Fruit fly (Drosophila melanogaster): ENCODE results near the gene ACXE.

The ACXE gene

dm6 chr2L:12925311-12925710 is at the start of gene ACXE:
Gene ACXE, plus strand, starts transcription at chr2L:12925611.
- no peak for TF ChIP-seq Dad (GFP tag; optimal IDR thresholded peaks at IDR 0.05)
- TF ChIP-seq Asciz (GFP tag; optimal IDR thresholded peaks at IDR 0.05): no peak
- TF ChIP-seq CG12744 (GFP tag; optimal IDR thresholded peaks at IDR 0.05): no peak
- no peak for TF ChIP-seq CG1529 (GFP tag; optimal IDR thresholded peaks at IDR 0.05)

- TF ChIP-seq CG5180 (GFP tag; optimal IDR thresholded peaks at IDR 0.05) (no peak), onecut (GFP tag; IDR thresholded peaks at IDR 0.05) (peak; percentile 52), Hr39 (optimal IDR thresholded peaks at IDR 0.05) (no peak), CTCF (GFP tag; optimal IDR thresholded peaks at IDR 0.05) (peak; percentile 74), CG7357 (GFP tag; IDR thresholded peaks at IDR 0.05) (0 out of 3 replicates have a peak, but pooled peaks have one; percentile 16)
Measured at dm6 chr2L:12880429-12880828, 45.0 kb upstream of the ACXE start.

- TF ChIP-seq Awh (GFP tag; IDR thresholded peaks at IDR 0.05): no peak
- TF ChIP-seq sc (optimal IDR thresholded peaks at IDR 0.05): no peak
- TF ChIP-seq sc (GFP tag; optimal IDR thresholded peaks at IDR 0.05): no peak
- no peak for TF ChIP-seq Meics (GFP tag; optimal IDR thresholded peaks at IDR 0.05)
- no peak for TF ChIP-seq CG17829 (tag; optimal IDR thresholded peaks at IDR 0.05)
- no peak for TF ChIP-seq CG1603 (tag; optimal IDR thresholded peaks at IDR 0.05)
- no peak for TF ChIP-seq insv (GFP tag; optimal IDR thresholded peaks at IDR 0.05)
- TF ChIP-seq CG11085 (GFP tag; IDR thresholded peaks at IDR 0.05): no peak
- no peak for TF ChIP-seq croc (GFP tag; conservative IDR thresholded peaks at IDR 0.05)
- TF ChIP-seq tna (GFP tag; IDR thresholded peaks at IDR 0.05; ENCODE audit: partially characterized antibody): no peak
- TF ChIP-seq phol (tag; optimal IDR thresholded peaks at IDR 0.05): peak; percentile 36
- TF ChIP-seq Oaz (GFP tag; IDR thresholded peaks at IDR 0.05): no peak
- TF ChIP-seq CG17361 (GFP tag; IDR thresholded peaks at IDR 0.05): peak; percentile 37; the same call in 1 of the 3 replicates
- no peak for TF ChIP-seq lilli (GFP tag; optimal IDR thresholded peaks at IDR 0.05)
- peak; percentile 47 for TF ChIP-seq zen (tag; optimal IDR thresholded peaks at IDR 0.05)
- TF ChIP-seq CG2202 (tag; optimal IDR thresholded peaks at IDR 0.05): no peak
- no peak for TF ChIP-seq CG4360 (GFP tag; IDR thresholded peaks at IDR 0.05)
- TF ChIP-seq Atf6 (GFP tag; IDR thresholded peaks at IDR 0.05): no peak
- no peak for TF ChIP-seq ara (GFP tag; IDR thresholded peaks at IDR 0.05)
- TF ChIP-seq CG16813 (GFP tag; IDR thresholded peaks at IDR 0.05; ENCODE audit: partially characterized antibody): no peak
- no peak for TF ChIP-seq E2f2 (GFP tag; IDR thresholded peaks at IDR 0.05)
- TF ChIP-seq Mes4 (GFP tag; optimal IDR thresholded peaks at IDR 0.05): no peak
- TF ChIP-seq CG10147 (GFP tag; optimal IDR thresholded peaks at IDR 0.05): no peak
- TF ChIP-seq CG5180 (GFP tag; optimal IDR thresholded peaks at IDR 0.05): no peak
Measured at dm6 chr2L:12891651-12892050, 33.8 kb upstream of the ACXE start.

DNA sequence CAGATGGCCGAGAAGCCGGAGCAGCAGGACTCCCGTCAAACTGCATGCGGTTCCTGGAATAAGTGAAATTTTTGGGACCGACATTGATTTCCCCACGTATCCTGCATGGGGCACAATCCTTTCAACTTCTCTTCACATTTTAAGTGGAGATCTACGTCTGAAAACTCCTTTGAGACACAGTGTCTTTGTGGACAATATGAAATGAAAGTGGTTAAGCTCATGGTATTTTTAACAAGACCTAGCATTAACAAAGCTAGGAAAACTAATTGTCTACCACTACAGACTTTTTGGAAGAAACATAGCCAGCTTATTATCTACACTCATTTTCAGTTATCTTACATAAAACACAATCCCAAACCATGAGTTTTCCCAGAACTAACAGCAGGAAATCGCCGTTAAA is 13.2 kb upstream of the ACXE start, which contains the start of gene ACXC:
Gene ACXC (plus strand): TSS at position 301 of the 400 bp plus-strand sequence.
- no peak for TF ChIP-seq chinmo (GFP tag; IDR thresholded peaks at IDR 0.05; ENCODE audit: partially characterized antibody)

DNA sequence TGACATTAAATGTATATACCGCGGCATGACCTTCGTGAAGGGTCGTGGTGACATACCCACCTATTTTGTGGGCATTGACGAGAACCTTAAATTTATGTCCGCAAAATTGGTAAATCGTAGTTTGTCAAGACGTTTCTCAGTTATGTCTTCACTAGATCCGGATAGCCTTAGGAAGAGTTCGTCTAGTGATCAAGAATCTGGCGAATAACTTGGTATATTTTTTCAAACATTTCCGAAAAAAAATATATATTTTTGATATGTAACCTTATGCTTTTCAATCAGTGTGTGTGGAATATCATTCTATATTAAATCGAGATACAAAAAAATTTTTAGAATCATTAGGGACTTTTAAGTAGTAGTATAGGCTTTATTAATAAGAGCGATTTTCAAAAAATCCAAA is 8.9 kb upstream of the ACXE start, which contains the start of gene ACXB:
Gene ACXB (plus strand): TSS at position 301 of the 400 bp plus-strand sequence.
- TF ChIP-seq CG10654 (GFP tag; optimal IDR thresholded peaks at IDR 0.05) (no peak), vnd (GFP tag; IDR thresholded peaks at IDR 0.05; ENCODE audit: partially characterized antibody) (no peak), Hmr (GFP tag; optimal IDR thresholded peaks at IDR 0.05) (no peak), esg (GFP tag; conservative IDR thresholded peaks at IDR 0.05) (no peak), CG13296 (GFP tag; optimal IDR thresholded peaks at IDR 0.05) (no peak), CG5180 (GFP tag; optimal IDR thresholded peaks at IDR 0.05) (no peak), org-1 (GFP tag; optimal IDR thresholded peaks at IDR 0.05) (no peak), fd64A (GFP tag; optimal IDR thresholded peaks at IDR 0.05) (no peak), Mrtf (GFP tag; IDR thresholded peaks at IDR 0.05) (no peak), ato (GFP tag; IDR thresholded peaks at IDR 0.05; ENCODE audit: partially characterized antibody) (no peak)

Measured in whole organism, embryonic.